Fruit fly (Drosophila melanogaster): ENCODE data around the gene Tsp33B.

The Tsp33B gene

DNA sequence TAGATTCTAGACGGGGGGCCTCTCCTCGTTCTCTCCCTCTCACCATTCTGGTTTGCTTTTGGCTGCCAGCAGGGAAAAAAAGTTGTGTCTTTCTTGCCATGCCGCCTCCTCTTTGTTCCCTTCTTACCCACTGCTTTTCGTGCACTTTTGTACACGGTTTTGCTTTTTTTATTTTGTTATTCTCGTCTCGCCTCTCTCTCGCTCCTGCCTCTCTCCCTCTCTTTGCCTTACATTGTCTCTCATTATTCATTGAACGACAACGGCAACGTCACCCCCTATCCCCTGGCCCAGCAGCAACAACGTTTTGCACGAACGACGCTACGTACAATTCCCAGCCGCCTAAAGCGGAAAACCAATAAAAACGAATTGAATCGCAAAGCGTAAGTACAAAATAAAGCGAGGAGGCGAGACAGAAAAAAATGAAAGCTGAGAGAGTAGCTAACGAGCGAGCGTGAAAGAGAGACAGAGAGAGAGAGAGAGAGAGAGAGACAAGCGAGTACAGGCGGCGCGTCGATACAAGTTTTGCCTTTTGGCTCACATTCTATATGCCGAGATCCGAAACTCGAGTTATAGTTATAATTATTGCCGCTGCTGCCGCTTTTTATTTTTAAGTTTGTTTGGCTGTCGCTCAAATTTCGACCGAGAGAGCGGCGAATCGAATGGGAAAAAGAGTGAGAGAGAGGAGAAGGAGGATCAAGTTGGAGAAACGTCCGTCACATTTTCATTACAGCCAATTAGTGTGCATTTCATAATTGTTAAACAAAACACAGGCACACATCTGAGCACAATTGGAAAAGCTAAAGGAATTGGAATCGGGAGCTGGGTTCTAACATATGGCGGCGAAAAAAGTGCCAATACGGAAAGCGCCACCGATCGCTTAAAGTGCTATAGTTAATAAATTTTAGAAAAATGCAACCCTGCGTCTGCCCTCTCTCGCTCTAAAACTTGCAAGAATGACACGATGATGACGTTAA lies 14.8 kb upstream of the Tsp33B start:
- TF ChIP-seq CG6163 (GFP tag; IDR thresholded peaks at IDR 0.05): peak; percentile 95
- TF ChIP-seq CG4318 (GFP tag; optimal IDR thresholded peaks at IDR 0.05): peak; percentile 21
- peak; percentile 44 for TF ChIP-seq CG34406 (GFP tag; optimal IDR thresholded peaks at IDR 0.05)
- no peak for TF ChIP-seq CG31627 (GFP tag; optimal IDR thresholded peaks at IDR 0.05)
- TF ChIP-seq Eip78C (GFP tag): peak; percentile 87
- peak; percentile 40 for TF ChIP-seq Eip93F (GFP tag; optimal IDR thresholded peaks at IDR 0.05)
- peak; percentile 54 for TF ChIP-seq achi (GFP tag; optimal IDR thresholded peaks at IDR 0.05)
- peak; percentile 73 for TF ChIP-seq CG32006 (GFP tag; optimal IDR thresholded peaks at IDR 0.05)
- TF ChIP-seq Met (GFP tag; optimal IDR thresholded peaks at IDR 0.05): peak; percentile 33
- TF ChIP-seq CG15336 (GFP tag; IDR thresholded peaks at IDR 0.05): peak; percentile 76
- TF ChIP-seq Eip75B (GFP tag; optimal IDR thresholded peaks at IDR 0.05): peak; percentile 58
- TF ChIP-seq Hr38 (GFP tag; optimal IDR thresholded peaks at IDR 0.05): no peak
- TF ChIP-seq ss (GFP tag; optimal IDR thresholded peaks at IDR 0.05): peak; percentile 91 to 97
- TF ChIP-seq CG6276 (GFP tag; optimal IDR thresholded peaks at IDR 0.05): peak; percentile 80
- TF ChIP-seq CG11762 (GFP tag; optimal IDR thresholded peaks at IDR 0.05; ENCODE audit: insufficient read depth): no peak
- TF ChIP-seq Sox102F (GFP tag; optimal IDR thresholded peaks at IDR 0.05): peak; percentile 70
- TF ChIP-seq Gug (GFP tag; IDR thresholded peaks at IDR 0.05): peak; percentile 54
- TF ChIP-seq CG7368 (GFP tag; optimal IDR thresholded peaks at IDR 0.05): peak; percentile 52
- TF ChIP-seq topi (GFP tag; optimal IDR thresholded peaks at IDR 0.05): no peak
- peak; percentile 95 for TF ChIP-seq svp (GFP tag)
- peak; percentile 38 for TF ChIP-seq pdm3 (GFP tag; optimal IDR thresholded peaks at IDR 0.05)
- peak; percentile 4 for TF ChIP-seq lz (GFP tag; optimal IDR thresholded peaks at IDR 0.05)
- peak; percentile 87 for TF ChIP-seq eg (GFP tag; IDR thresholded peaks at IDR 0.05)
- no peak for TF ChIP-seq CG11902 (GFP tag; optimal IDR thresholded peaks at IDR 0.05)
- peak; percentile 82 for TF ChIP-seq spab (GFP tag; optimal IDR thresholded peaks at IDR 0.05)
- peak; percentile 59 for TF ChIP-seq CG11294 (GFP tag; IDR thresholded peaks at IDR 0.05)
- TF ChIP-seq dsx (GFP tag; optimal IDR thresholded peaks at IDR 0.05; ENCODE audit: poor library complexity, severe bottlenecking): peak; percentile 99
- TF ChIP-seq Smox (GFP tag; optimal IDR thresholded peaks at IDR 0.05): peak; percentile 58
- TF ChIP-seq CG8119 (GFP tag; IDR thresholded peaks at IDR 0.05): no peak; the same call in 1 of the 3 replicates
- TF ChIP-seq Hr4 (GFP tag; optimal IDR thresholded peaks at IDR 0.05): no peak
- TF ChIP-seq CG16779 (tag; optimal IDR thresholded peaks at IDR 0.05): peak; percentile 88
- no peak for TF ChIP-seq acj6 (GFP tag; optimal IDR thresholded peaks at IDR 0.05)
- TF ChIP-seq Ets96B (tag; optimal IDR thresholded peaks at IDR 0.05): peak; percentile 78
- TF ChIP-seq Ets21C (GFP tag; optimal IDR thresholded peaks at IDR 0.05): no peak
- no peak for TF ChIP-seq cyc (GFP tag; optimal IDR thresholded peaks at IDR 0.05)
- peak; percentile 52 for TF ChIP-seq CG3919 (GFP tag; optimal IDR thresholded peaks at IDR 0.05)
- no peak for TF ChIP-seq Hr39 (GFP tag; optimal IDR thresholded peaks at IDR 0.05)
- peak; percentile 92 for TF ChIP-seq Sox14 (GFP tag; optimal IDR thresholded peaks at IDR 0.05)
- TF ChIP-seq esn (GFP tag; optimal IDR thresholded peaks at IDR 0.05): peak; percentile 37
- peak; percentile 68 for TF ChIP-seq CG3032 (tag; optimal IDR thresholded peaks at IDR 0.05)
- TF ChIP-seq fkh (GFP tag; optimal IDR thresholded peaks at IDR 0.05): peak; percentile 10
- TF ChIP-seq fd59A (GFP tag; optimal IDR thresholded peaks at IDR 0.05): peak; percentile 55
- TF ChIP-seq dac (GFP tag; optimal IDR thresholded peaks at IDR 0.05): peak; percentile 63
- peak; percentile 71 for TF ChIP-seq CG10669 (GFP tag; optimal IDR thresholded peaks at IDR 0.05)
- peak; percentile 60 for TF ChIP-seq CG8632 (GFP tag; optimal IDR thresholded peaks at IDR 0.05)
- TF ChIP-seq CG8319 (GFP tag; optimal IDR thresholded peaks at IDR 0.05): no peak
- peak; percentile 22 for TF ChIP-seq CG6792 (GFP tag; optimal IDR thresholded peaks at IDR 0.05)
- peak; percentile 37 for TF ChIP-seq OdsH (GFP tag; optimal IDR thresholded peaks at IDR 0.05)
- TF ChIP-seq CG6808 (GFP tag; optimal IDR thresholded peaks at IDR 0.05): peak; percentile 84
- TF ChIP-seq Lpt (GFP tag; optimal IDR thresholded peaks at IDR 0.05): peak; percentile 93
